Worm (Caenorhabditis elegans) whole organism, L4/young adult: ENCODE measurements around the gene M02H5.8.

Experiments used
- W03F9.2 ChIP-seq: fragments of 150-350 bp; optimal IDR thresholded peaks from 2 replicates; lab custom pipeline; 2014; ENCODE audit warnings: missing biosample characterization, missing genetic modification characterization
- dao-5 ChIP-seq: sonication (generic microtip); optimal IDR thresholded peaks from 2 replicates; lab custom pipeline; 2016; ENCODE audit warnings: missing genotype, missing genetic modification characterization, moderate library complexity, missing compliant biosample characterization
- him-1 ChIP-seq: sonication (generic microtip); optimal IDR thresholded peaks from 2 replicates; lab custom pipeline; 2016; ENCODE audit warnings: missing genotype, missing genetic modification reagents, missing genetic modification characterization, missing compliant biosample characterization

- TF ChIP-seq him-1 (no peak), W03F9.2 (no peak), dao-5 (tag; lab: Kevin White, UChicago) (no peak)
Measured at ce11 chrV:465355-465754, 15.6 kb downstream of the M02H5.8 start.
